Worm (Caenorhabditis elegans): ENCODE results near the gene gcy-32.

DNA sequence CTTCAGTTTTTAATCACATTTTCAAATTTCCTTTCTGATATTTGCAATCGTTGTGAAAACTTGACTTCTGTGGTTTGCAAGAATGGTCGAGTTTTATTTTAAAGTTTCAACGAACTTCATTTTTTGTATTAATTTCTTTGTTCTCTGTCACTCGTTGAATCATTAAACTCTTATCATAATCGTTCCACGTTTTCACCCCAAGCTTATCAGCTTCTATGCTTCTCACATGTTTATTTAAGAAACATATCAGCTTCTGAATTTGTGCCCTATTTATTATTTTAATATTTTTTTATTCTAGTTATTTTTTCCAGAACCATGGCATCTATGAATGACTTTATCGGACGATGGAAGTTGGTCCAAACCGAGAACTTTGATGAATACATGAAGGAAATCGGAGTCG, 36.0 kb downstream of the gcy-32 start, which contains the start of gene lbp-7:
- TF ChIP-seq rnt-1 (tag; optimal IDR thresholded peaks at IDR 0.05), result no peak
- no peak for TF ChIP-seq mec-3 (tag; optimal IDR thresholded peaks at IDR 0.05; ENCODE audit: borderline replicate concordance)
- TF ChIP-seq pat-9 (tag; optimal IDR thresholded peaks at IDR 0.05), result no peak
- no peak for TF ChIP-seq lin-11 (tag; optimal IDR thresholded peaks at IDR 0.05)
- TF ChIP-seq F13H6.1 (tag; optimal IDR thresholded peaks at IDR 0.05), result no peak
- no peak for TF ChIP-seq npax-4 (tag; optimal IDR thresholded peaks at IDR 0.05)
- TF ChIP-seq Y22D7AL.16 (tag; optimal IDR thresholded peaks at IDR 0.05), result no peak
- TF ChIP-seq hlh-30 (tag; optimal IDR thresholded peaks at IDR 0.05; ENCODE audit: insufficient read depth), result no peak
